Worm (Caenorhabditis elegans) whole organism, L4 larva: ENCODE data around the gene dpy-17.

ENCODE experiments used
- D1046.2 ChIP-seq: fragments of 200-800 bp; sonication (Bioruptor generic); IDR thresholded peaks from 2 replicates; pipeline ENCODE4 v1.3.6; 2022; ENCODE audit warnings: missing genetic modification characterization, missing compliant biosample characterization
- F10B5.3 ChIP-seq: sonication (generic microtip); optimal IDR thresholded peaks from 2 replicates; lab custom pipeline; 2016; ENCODE audit warnings: mild to moderate bottlenecking, missing genetic modification characterization, missing compliant biosample characterization
- F37D6.2 ChIP-seq: sonication (generic microtip); optimal IDR thresholded peaks from 2 replicates; lab custom pipeline; 2016; ENCODE audit warnings: mild to moderate bottlenecking, missing genetic modification characterization, missing compliant biosample characterization
- R02D3.7 ChIP-seq: fragments of 150-350 bp; sonication (generic microtip); optimal IDR thresholded peaks from 3 replicates; lab custom pipeline; 2014; ENCODE audit warnings: missing biosample characterization, missing genetic modification characterization
- Y48G9A.11 ChIP-seq: fragments of 200-800 bp; sonication (Bioruptor generic); IDR thresholded peaks from 2 replicates; pipeline ENCODE4 v1.3.6; 2022; ENCODE audit warnings: missing genetic modification reagents, missing genetic modification characterization, missing compliant biosample characterization
- Y75B8A.6 ChIP-seq: fragments of 200-800 bp; sonication (Bioruptor generic); IDR thresholded peaks from 2 replicates; pipeline ENCODE4 v1.3.6; 2022; ENCODE audit warnings: missing genetic modification reagents, missing genetic modification characterization, missing compliant biosample characterization
- aly-2 ChIP-seq: sonication (generic microtip); optimal IDR thresholded peaks from 2 replicates; lab custom pipeline; 2018; ENCODE audit warnings: missing biosample characterization, missing genetic modification characterization
- ama-1 ChIP-seq: fragments of 150-350 bp; optimal IDR thresholded peaks from 2 replicates; lab custom pipeline; 2014; ENCODE audit warnings: inconsistent platforms, mixed read lengths
- arid-1 ChIP-seq: fragments of 200-800 bp; sonication (Bioruptor generic); conservative IDR thresholded peaks from 2 replicates; pipeline ENCODE4 v1.3.6; 2022; ENCODE audit warnings: missing genetic modification reagents, missing genetic modification characterization, missing compliant biosample characterization
- attf-4 ChIP-seq: sonication (generic microtip); optimal IDR thresholded peaks from 3 replicates; lab custom pipeline; 2017; ENCODE audit warnings: missing biosample characterization, missing genetic modification characterization
- ceh-20 ChIP-seq: fragments of 200-800 bp; sonication (Bioruptor generic); IDR thresholded peaks from 2 replicates; pipeline ENCODE4 v1.3.6; 2022; ENCODE audit warnings: missing genetic modification reagents, missing genetic modification characterization, missing compliant biosample characterization
- ceh-32 ChIP-seq: sonication (generic microtip); optimal IDR thresholded peaks from 2 replicates; lab custom pipeline; 2016; ENCODE audit warnings: mild to moderate bottlenecking, missing genetic modification characterization, missing compliant biosample characterization; ENCODE audit not compliant: poor library complexity
- ces-1 ChIP-seq: fragments of 150-350 bp; sonication (generic microtip); optimal IDR thresholded peaks from 4 replicates; lab custom pipeline; 2014; ENCODE audit warnings: missing biosample characterization, missing genetic modification reagents, missing genetic modification characterization
- daf-12 ChIP-seq: fragments of 150-350 bp; optimal IDR thresholded peaks from 2 replicates; lab custom pipeline; 2014; ENCODE audit warnings: missing biosample characterization, missing genetic modification reagents, missing genetic modification characterization
- dmd-6 ChIP-seq: fragments of 200-800 bp; sonication (Bioruptor generic); IDR thresholded peaks from 2 replicates; pipeline ENCODE4 v1.3.6; 2022; ENCODE audit warnings: missing genetic modification reagents, missing genetic modification characterization, missing compliant biosample characterization
- dmd-9 ChIP-seq: fragments of 200-800 bp; sonication (Bioruptor generic); IDR thresholded peaks from 2 replicates; pipeline ENCODE4 v1.3.6; 2022; ENCODE audit warnings: missing genetic modification reagents, missing genetic modification characterization, missing compliant biosample characterization
- egl-27 ChIP-seq: sonication (generic microtip); optimal IDR thresholded peaks from 3 replicates; lab custom pipeline; 2017; ENCODE audit warnings: missing biosample characterization, missing genetic modification reagents, missing genetic modification characterization
- fkh-10 ChIP-seq: fragments of 150-350 bp; optimal IDR thresholded peaks from 2 replicates; lab custom pipeline; 2014; ENCODE audit warnings: missing biosample characterization, missing genetic modification reagents, missing genetic modification characterization
- gei-8 ChIP-seq: fragments of 200-800 bp; sonication (Bioruptor generic); optimal IDR thresholded peaks from 2 replicates; lab custom pipeline; 2018; ENCODE audit warnings: mild to moderate bottlenecking, missing genetic modification characterization, missing compliant biosample characterization
- lim-7 ChIP-seq: fragments of 200-800 bp; sonication (Bioruptor generic); IDR thresholded peaks from 2 replicates; pipeline ENCODE4 v1.3.6; 2022; ENCODE audit warnings: missing genetic modification characterization, missing compliant biosample characterization
- lin-13 ChIP-seq: fragments of 150-350 bp; optimal IDR thresholded peaks from 2 replicates; lab custom pipeline; 2014; ENCODE audit warnings: missing biosample characterization, missing genetic modification reagents, missing genetic modification characterization
- lin-15B ChIP-seq: fragments of 150-350 bp; sonication (generic microtip); optimal IDR thresholded peaks from 3 replicates; lab custom pipeline; 2014; ENCODE audit warnings: missing biosample characterization, missing genetic modification characterization
- lin-38 ChIP-seq: fragments of 200-800 bp; sonication (Bioruptor generic); IDR thresholded peaks from 2 replicates; pipeline ENCODE4 v1.3.6; 2022; ENCODE audit warnings: missing genetic modification reagents, missing genetic modification characterization, missing compliant biosample characterization
- lir-3 ChIP-seq: sonication (generic microtip); optimal IDR thresholded peaks from 2 replicates; lab custom pipeline; 2016; ENCODE audit warnings: mild to moderate bottlenecking, missing genetic modification characterization, missing compliant biosample characterization
- madf-5 ChIP-seq, 2 experiments: fragments of 200-800 bp; sonication (Bioruptor generic); IDR thresholded peaks; 2 replicates each; pipeline ENCODE4 v1.3.6; 2022; ENCODE audit warnings: missing compliant biosample characterization in 2 of 2, missing genetic modification characterization in 2 of 2
- madf-9 ChIP-seq: fragments of 200-800 bp; sonication (Bioruptor generic); conservative IDR thresholded peaks from 2 replicates; pipeline ENCODE4 v1.3.6; 2022; ENCODE audit warnings: missing genetic modification reagents, missing genetic modification characterization, missing compliant biosample characterization
- mep-1 ChIP-seq: fragments of 150-350 bp; sonication (generic microtip); optimal IDR thresholded peaks from 3 replicates; lab custom pipeline; 2014; ENCODE audit warnings: missing biosample characterization, missing genetic modification characterization
- mes-2 ChIP-seq: sonication (generic microtip); optimal IDR thresholded peaks from 2 replicates; lab custom pipeline; 2016; ENCODE audit warnings: missing genotype, mild to moderate bottlenecking, missing genetic modification characterization, missing compliant biosample characterization; ENCODE audit not compliant: poor library complexity, severe bottlenecking
- mxl-3 ChIP-seq: fragments of 200-800 bp; sonication (Bioruptor generic); optimal IDR thresholded peaks from 2 replicates; lab custom pipeline; 2018; ENCODE audit warnings: mild to moderate bottlenecking, missing genetic modification characterization, missing compliant biosample characterization
- nhr-102 ChIP-seq: sonication (generic microtip); optimal IDR thresholded peaks from 2 replicates; lab custom pipeline; 2016; ENCODE audit warnings: mild to moderate bottlenecking, missing genetic modification characterization, moderate library complexity, missing compliant biosample characterization
- nhr-28 ChIP-seq: fragments of 150-350 bp; optimal IDR thresholded peaks from 2 replicates; lab custom pipeline; 2014; ENCODE audit warnings: missing biosample characterization, missing genetic modification characterization
- nhr-41 ChIP-seq: fragments of 200-800 bp; sonication (Bioruptor generic); IDR thresholded peaks from 2 replicates; pipeline ENCODE4 v1.3.6; 2022; ENCODE audit warnings: missing genetic modification reagents, missing genetic modification characterization, missing compliant biosample characterization
- nhr-48 ChIP-seq: sonication (generic microtip); optimal IDR thresholded peaks from 2 replicates; lab custom pipeline; 2016; ENCODE audit warnings: mild to moderate bottlenecking, missing genetic modification characterization, missing compliant biosample characterization
- php-3 ChIP-seq: fragments of 200-800 bp; sonication (Bioruptor generic); IDR thresholded peaks from 2 replicates; pipeline ENCODE4 v1.3.6; 2022; ENCODE audit warnings: missing genetic modification reagents, missing genetic modification characterization, missing compliant biosample characterization
- saeg-2 ChIP-seq: fragments of 200-800 bp; sonication (Bioruptor generic); IDR thresholded peaks from 2 replicates; pipeline ENCODE4 v1.3.6; 2022; ENCODE audit warnings: missing genetic modification reagents, missing genetic modification characterization, missing compliant biosample characterization
- skn-1 ChIP-seq: fragments of 150-350 bp; optimal IDR thresholded peaks from 2 replicates; lab custom pipeline; 2014; ENCODE audit warnings: missing biosample characterization, missing genetic modification characterization
- snpc-1.2 ChIP-seq: fragments of 200-800 bp; sonication (Bioruptor generic); IDR thresholded peaks from 2 replicates; pipeline ENCODE4 v1.3.6; 2022; ENCODE audit warnings: missing genetic modification reagents, missing genetic modification characterization, missing compliant biosample characterization
- snpc-4 ChIP-seq: fragments of 150-350 bp; optimal IDR thresholded peaks from 2 replicates; lab custom pipeline; 2014; ENCODE audit warnings: missing biosample characterization, missing genetic modification characterization
- unc-130 ChIP-seq: sonication (generic microtip); optimal IDR thresholded peaks from 2 replicates; lab custom pipeline; 2016; ENCODE audit warnings: missing genetic modification reagents, missing genetic modification characterization, missing compliant biosample characterization
- unc-62 ChIP-seq, 3 experiments: fragments of 150-350 bp in 1 of 3; sonication (generic microtip); optimal IDR thresholded peaks in 2 of 3; peaks in 1 of 3; 1 replicate in 1 of 3; 2 replicates in 2 of 3; lab custom pipeline; 2014 to 2017; ENCODE audit warnings: missing biosample characterization in 3 of 3, missing genetic modification characterization in 3 of 3, missing genetic modification reagents in 3 of 3, missing genotype in 1 of 3
- vab-7 ChIP-seq: fragments of 200-800 bp; sonication (Bioruptor generic); IDR thresholded peaks from 2 replicates; pipeline ENCODE4 v1.3.6; 2022; ENCODE audit warnings: missing genetic modification reagents, missing genetic modification characterization, missing compliant biosample characterization
- zag-1 ChIP-seq: fragments of 150-350 bp; optimal IDR thresholded peaks from 2 replicates; lab custom pipeline; 2014; ENCODE audit warnings: missing biosample characterization, missing genetic modification characterization
- zfp-2 ChIP-seq: sonication (generic microtip); optimal IDR thresholded peaks from 2 replicates; lab custom pipeline; 2016; ENCODE audit warnings: mild to moderate bottlenecking, missing genetic modification characterization, missing compliant biosample characterization
- zip-11 ChIP-seq: fragments of 200-800 bp; sonication (Bioruptor generic); IDR thresholded peaks from 2 replicates; pipeline ENCODE4 v1.3.6; 2022; ENCODE audit warnings: missing genetic modification characterization, missing compliant biosample characterization
- ztf-11 ChIP-seq: fragments of 150-350 bp; optimal IDR thresholded peaks from 2 replicates; lab custom pipeline; 2014; ENCODE audit warnings: missing biosample characterization, missing genetic modification characterization
- ztf-7 ChIP-seq: fragments of 150-350 bp; optimal IDR thresholded peaks from 2 replicates; lab custom pipeline; 2014; ENCODE audit warnings: missing biosample characterization, missing genetic modification characterization

dpy-17 gene

DNA sequence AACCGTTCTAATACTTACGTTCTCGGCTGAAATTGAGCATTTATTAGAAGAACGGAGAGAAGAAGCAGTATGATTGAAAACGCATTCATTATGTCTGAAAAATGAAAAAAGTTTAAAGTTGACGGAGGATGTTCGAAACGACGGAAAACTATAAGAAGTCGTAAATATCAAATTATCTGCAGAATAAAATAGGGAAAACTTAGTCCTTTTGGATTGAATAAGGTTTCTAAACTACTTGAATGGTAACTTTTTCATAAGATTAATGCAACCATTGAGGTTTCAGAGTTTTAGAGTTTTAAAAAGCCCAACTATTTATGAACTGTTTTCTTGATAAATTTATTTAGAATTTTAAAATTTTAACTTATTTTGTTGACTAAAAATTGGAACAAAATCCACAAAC is 35.6 kb upstream of the dpy-17 start, which contains the start of gene C45G9.12:
Gene C45G9.12 (minus strand): TSS at position 101 of the 400 bp plus-strand sequence.
- no peak for TF ChIP-seq aly-2 (tag; lab: Kevin White, UChicago)

DNA sequence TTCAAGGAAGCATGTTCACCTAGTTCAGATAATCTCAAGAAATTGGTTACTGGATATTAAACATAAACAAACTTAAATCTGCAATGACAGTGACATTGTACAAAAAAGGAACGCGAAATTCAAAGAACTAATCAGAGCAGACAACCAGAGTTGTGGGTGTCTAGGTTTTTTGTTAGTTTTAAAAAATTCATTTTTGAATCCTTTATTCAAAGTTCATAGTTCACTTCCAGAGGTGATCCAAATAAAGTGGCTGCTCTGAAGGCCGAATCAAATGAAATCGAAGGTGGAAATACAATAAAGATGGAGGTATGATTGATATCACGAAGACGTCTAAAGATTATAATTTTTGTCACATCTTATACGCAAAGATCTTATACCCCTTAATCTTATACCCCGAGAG is 32.7 kb upstream of the dpy-17 start, which contains the start of gene ttbk-6:
Gene ttbk-6 (plus strand): TSS at position 301 of the 400 bp plus-strand sequence.
- no peak for TF ChIP-seq Y75B8A.6 (GFP tag; lab: Robert Waterston, UW)
- TF ChIP-seq nhr-28 (tag; lab: Kevin White, UChicago) = no peak
- TF ChIP-seq gei-8 (GFP tag; lab: Kevin White, UChicago) = no peak
- no peak for TF ChIP-seq snpc-4 (tag; lab: Kevin White, UChicago)
- TF ChIP-seq zfp-2 (tag; lab: Kevin White, UChicago) = no peak
- TF ChIP-seq snpc-1.2 (GFP tag; lab: Robert Waterston, UW) = no peak
- TF ChIP-seq R02D3.7 = no peak
- no peak for TF ChIP-seq Y48G9A.11 (GFP tag; lab: Robert Waterston, UW)
- TF ChIP-seq zag-1 (tag; lab: Kevin White, UChicago) = no peak

DNA sequence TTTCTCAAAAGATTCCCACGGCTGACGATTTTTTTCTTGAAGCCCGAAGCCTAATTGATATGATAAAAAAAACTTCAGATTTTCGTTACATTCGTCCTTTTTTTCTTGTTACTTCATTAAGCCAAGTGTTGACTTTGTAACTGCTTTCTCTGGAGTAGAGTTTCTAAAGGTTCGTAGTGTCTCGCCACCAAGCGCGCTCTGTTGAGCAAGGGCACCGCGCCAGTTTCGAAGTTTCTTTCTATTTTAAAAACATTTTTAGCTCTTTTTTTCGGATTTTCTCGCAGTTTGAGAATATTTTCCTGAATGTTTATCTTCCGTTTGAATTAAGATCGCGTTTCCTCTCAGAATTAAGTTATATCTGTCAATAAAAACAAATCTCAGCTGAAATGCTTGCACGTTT is 30.6 kb upstream of the dpy-17 start:
- no peak for TF ChIP-seq lin-15B (tag; lab: Kevin White, UChicago)
- no peak for TF ChIP-seq ces-1 (GFP tag; lab: Kevin White, UChicago)
- TF ChIP-seq lin-13 (GFP tag; lab: Kevin White, UChicago) = no peak
- peak; percentile 52 for TF ChIP-seq lin-38 (GFP tag; lab: Robert Waterston, UW)
- no peak for TF ChIP-seq saeg-2 (GFP tag; lab: Robert Waterston, UW)
- peak; percentile 6 for TF ChIP-seq unc-130
- TF ChIP-seq mes-2 (tag; lab: Kevin White, UChicago) = peak; percentile 58
- TF ChIP-seq F37D6.2 (tag; lab: Kevin White, UChicago) = no peak
- TF ChIP-seq lim-7 (GFP tag; lab: Robert Waterston, UW) = no peak

DNA sequence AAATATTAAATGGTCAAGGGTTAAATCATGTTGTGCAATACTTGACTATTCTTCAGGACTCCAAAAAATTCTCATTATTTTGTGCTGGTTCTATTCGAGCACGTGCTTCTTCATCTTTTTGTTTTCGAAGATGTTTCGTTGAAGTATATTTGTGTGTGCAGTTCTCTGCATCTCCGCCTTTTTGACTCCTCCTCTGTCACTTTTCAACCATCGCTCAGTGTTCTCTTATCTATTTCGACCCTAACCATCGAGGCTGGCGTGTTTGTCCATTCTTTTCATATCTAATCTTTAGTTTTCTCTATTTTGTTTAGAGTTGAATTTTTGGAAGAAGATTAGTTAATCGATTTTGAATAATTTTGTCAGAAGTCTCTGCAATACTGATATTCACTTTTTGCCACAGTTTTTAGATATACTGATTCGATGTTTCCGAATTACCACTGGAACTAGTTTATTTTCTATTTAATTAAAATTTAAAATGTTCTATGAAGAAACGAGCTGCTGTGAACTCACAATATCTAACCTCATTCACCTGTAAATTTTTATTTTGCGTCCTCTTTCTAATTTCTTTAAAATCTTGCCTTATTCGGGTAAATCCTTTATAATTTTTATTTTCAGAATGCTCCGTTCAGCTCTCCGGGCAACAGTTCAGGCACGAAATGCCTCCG is 29.8 kb upstream of the dpy-17 start, which contains the start of gene alh-1:
Gene alh-1 (plus strand): TSS at position 615 of the 665 bp plus-strand sequence.
- no peak for TF ChIP-seq nhr-102 (tag; lab: Kevin White, UChicago)
- no peak for TF ChIP-seq skn-1 (tag; lab: Kevin White, UChicago)
- TF ChIP-seq lin-15B (tag; lab: Kevin White, UChicago) = no peak
- TF ChIP-seq nhr-41 (GFP tag; lab: Robert Waterston, UW) = no peak
- TF ChIP-seq lim-7 (GFP tag; lab: Robert Waterston, UW) = no peak
- no peak for TF ChIP-seq D1046.2
- peak in 1 of 2 experiments; percentile 74 for TF ChIP-seq unc-62 (GFP tag; optimal IDR thresholded peaks at IDR 0.05 in 1 of 2; lab: Kevin White, UChicago)
- TF ChIP-seq unc-62 (tag; optimal IDR thresholded peaks at IDR 0.05; lab: Kevin White, UChicago) = no peak
- peak; percentile 73 for TF ChIP-seq dmd-6
- TF ChIP-seq madf-5 (GFP tag; IDR thresholded peaks at IDR 0.05; lab: Robert Waterston, UW) = no peak
- no peak for TF ChIP-seq vab-7 (GFP tag; lab: Robert Waterston, UW)
- TF ChIP-seq attf-4 (tag; lab: Kevin White, UChicago) = no peak
- no peak for TF ChIP-seq dmd-9 (GFP tag; lab: Robert Waterston, UW)
- no peak for TF ChIP-seq madf-9
- no peak for TF ChIP-seq php-3 (GFP tag; lab: Robert Waterston, UW)
- no peak for TF ChIP-seq ztf-7
- TF ChIP-seq egl-27 (tag; lab: Kevin White, UChicago) = no peak
- no peak for TF ChIP-seq ceh-20 (GFP tag; lab: Robert Waterston, UW)
- TF ChIP-seq mep-1 (tag; lab: Kevin White, UChicago) = no peak
- TF ChIP-seq lir-3 = no peak
- no peak for TF ChIP-seq nhr-48 (tag; lab: Kevin White, UChicago)
- TF ChIP-seq fkh-10 (GFP tag; lab: Kevin White, UChicago) = no peak
- no peak for TF ChIP-seq ztf-11 (tag; lab: Kevin White, UChicago)
- no peak for TF ChIP-seq ama-1 (lab: Kevin White, UChicago)
- no peak for TF ChIP-seq zip-11
- TF ChIP-seq daf-12 (tag; lab: Kevin White, UChicago) = no peak
- peak; percentile 53 for TF ChIP-seq mxl-3 (GFP tag; lab: Kevin White, UChicago)
- no peak for TF ChIP-seq ceh-32 (tag; lab: Kevin White, UChicago)
- no peak for TF ChIP-seq F10B5.3 (tag; lab: Kevin White, UChicago)
- TF ChIP-seq arid-1 (GFP tag; lab: Robert Waterston, UW) = no peak
